Worm (Caenorhabditis elegans) whole organism, late embryonic: Measurements from ENCODE around the gene ccep-135.

ENCODE experiments used
- ama-1 ChIP-seq: fragments of 150-350 bp; optimal IDR thresholded peaks from 2 replicates; lab custom pipeline; 2014
- ceh-19 ChIP-seq: fragments of 200-800 bp; sonication (Bioruptor generic); optimal IDR thresholded peaks from 2 replicates; lab custom pipeline; 2018; ENCODE audit warnings: mild to moderate bottlenecking, missing genetic modification characterization, missing compliant biosample characterization
- ceh-45 ChIP-seq: fragments of 200-800 bp; sonication (Bioruptor generic); IDR thresholded peaks from 2 replicates; pipeline ENCODE4 v1.3.6; 2022; ENCODE audit warnings: missing genetic modification reagents, missing genetic modification characterization, missing compliant biosample characterization
- ceh-48 ChIP-seq: sonication (generic microtip); optimal IDR thresholded peaks from 2 replicates; lab custom pipeline; 2016; ENCODE audit warnings: missing genetic modification characterization, inconsistent platforms, missing compliant biosample characterization
- ceh-9 ChIP-seq: sonication (generic microtip); optimal IDR thresholded peaks from 2 replicates; lab custom pipeline; 2016; ENCODE audit warnings: mild to moderate bottlenecking, missing genetic modification characterization, inconsistent platforms, missing compliant biosample characterization
- ets-4 ChIP-seq: sonication (generic microtip); optimal IDR thresholded peaks from 2 replicates; lab custom pipeline; 2016; ENCODE audit warnings: missing genetic modification characterization, missing compliant biosample characterization
- nhr-11 ChIP-seq: fragments of 150-350 bp; optimal IDR thresholded peaks from 2 replicates; lab custom pipeline; 2014; ENCODE audit warnings: missing biosample characterization, missing genetic modification characterization
- pag-3 ChIP-seq: sonication (generic microtip); optimal IDR thresholded peaks from 2 replicates; lab custom pipeline; 2016; ENCODE audit warnings: missing compliant biosample characterization, missing genetic modification characterization, borderline replicate concordance
- pqm-1 ChIP-seq: sonication (generic microtip); optimal IDR thresholded peaks from 2 replicates; lab custom pipeline; 2016; ENCODE audit warnings: missing genetic modification characterization, missing compliant biosample characterization
- rnt-1 ChIP-seq: sonication (generic microtip); optimal IDR thresholded peaks from 2 replicates; lab custom pipeline; 2016; ENCODE audit warnings: missing genetic modification characterization, missing compliant biosample characterization

DNA sequence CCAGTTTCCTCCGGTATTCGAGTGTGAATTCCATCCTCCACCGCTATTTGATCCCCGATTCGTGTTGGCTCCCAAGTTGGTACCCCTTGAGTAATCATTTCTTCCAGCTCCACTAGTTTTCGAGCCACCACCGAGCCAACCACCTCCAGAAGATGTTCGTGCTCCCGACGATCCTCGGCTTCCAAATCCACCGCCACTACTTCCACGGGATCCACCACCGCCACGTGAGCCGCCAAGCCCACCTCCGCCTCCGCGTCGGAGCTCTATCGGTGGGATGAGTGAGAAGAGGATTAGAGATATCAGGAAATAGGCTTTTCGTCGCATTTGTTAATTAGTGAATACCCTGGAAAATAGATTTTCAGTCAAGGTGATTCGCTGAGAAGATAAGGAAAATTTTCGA, 27.7 kb upstream of the ccep-135 start, which contains the start of gene H06I04.6:
- TF ChIP-seq ceh-19 (GFP tag; lab: Kevin White, UChicago) (no peak), ama-1 (lab: Kevin White, UChicago) (no peak), ceh-45 (no peak), nhr-11 (tag; lab: Kevin White, UChicago) (no peak), ceh-48 (no peak), ceh-9 (tag; lab: Kevin White, UChicago) (no peak), pqm-1 (tag; lab: Kevin White, UChicago) (no peak), ets-4 (no peak), rnt-1 (tag; lab: Kevin White, UChicago) (no peak), pag-3 (tag; lab: Kevin White, UChicago) (no peak)
